Worm (Caenorhabditis elegans) whole organism, midembryonic: ENCODE results near the gene F14F3.5.

ENCODE experiments used
- T22C8.4 ChIP-seq: fragments of 200-800 bp; sonication (Bioruptor generic); IDR thresholded peaks from 2 replicates; pipeline ENCODE4 v1.3.6; 2022; ENCODE audit warnings: missing genetic modification characterization, missing compliant biosample characterization
- flt-1 ChIP-seq: fragments of 200-800 bp; sonication (Bioruptor generic); IDR thresholded peaks from 2 replicates; pipeline ENCODE4 v1.3.6; 2022; ENCODE audit warnings: missing genetic modification characterization, missing compliant biosample characterization
- ztf-23 ChIP-seq: fragments of 200-800 bp; sonication (Bioruptor generic); IDR thresholded peaks from 2 replicates; pipeline ENCODE4 v1.3.6; 2022; ENCODE audit warnings: missing genetic modification reagents, missing genetic modification characterization, missing compliant biosample characterization
- ztf-29 ChIP-seq: fragments of 200-800 bp; sonication (Bioruptor generic); IDR thresholded peaks from 2 replicates; pipeline ENCODE4 v1.3.6; 2022; ENCODE audit warnings: missing genetic modification reagents, missing genetic modification characterization, missing compliant biosample characterization

DNA sequence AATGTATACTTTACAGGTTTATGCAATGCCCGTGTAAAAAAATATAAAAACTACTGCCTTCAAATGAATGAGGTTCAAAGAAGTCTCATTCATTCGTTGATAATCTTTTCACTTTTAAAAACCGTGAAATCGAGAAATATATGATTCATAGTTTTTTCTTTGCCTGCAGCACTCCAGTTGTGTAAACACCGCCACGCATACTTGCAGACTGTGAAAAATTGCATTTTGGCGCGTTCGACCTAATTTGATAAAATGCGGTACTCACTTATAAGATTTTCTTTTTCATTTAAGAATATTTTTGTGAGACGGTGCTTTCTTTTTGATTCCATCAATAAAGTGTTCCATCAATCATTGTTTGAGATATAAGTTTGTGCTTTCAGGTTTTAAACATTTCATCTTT is 37.7 kb upstream of the F14F3.5 start:
- TF ChIP-seq flt-1 (GFP tag; lab: Robert Waterston, UW) (no peak), ztf-23 (no peak), ztf-29 (GFP tag; lab: Robert Waterston, UW) (no peak), T22C8.4 (GFP tag; lab: Robert Waterston, UW) (no peak)
